ENCODE assay signal across 1 fruit fly cellular context in genomic region chr3L:264378-265151, dm6.
A peak's percentile ranks its signal among the peaks of the same experiment; 100 is the strongest.
TF ChIP-seq lines count a peak whose summit lies in the region.

Tudor-SN (minus strand) TSS chr3L:264380.
mRpL17 (plus strand) TSS chr3L:264779.

TF ChIP-seq in whole organism, embryonic, 481 proteins besides CTCF, POLR2A, EP300 and RAD21 (continued from another document and continues in another):
- peak; percentile 15 for TF ChIP-seq CG10654 (GFP tag; optimal IDR thresholded peaks at IDR 0.05; lab: Kevin White, UChicago)
- peak; percentile 85 for TF ChIP-seq CG9932 (GFP tag; IDR thresholded peaks at IDR 0.05; lab: Robert Waterston, UW)
- no peak for TF ChIP-seq lov (optimal IDR thresholded peaks at IDR 0.05; lab: Kevin White, UChicago)
- no peak for TF ChIP-seq lov (GFP tag; IDR thresholded peaks at IDR 0.05; lab: Robert Waterston, UW)
- TF ChIP-seq hth (optimal IDR thresholded peaks at IDR 0.05; lab: Kevin White, UChicago): no peak
- peak; percentile 89 for TF ChIP-seq CG34224 (GFP tag; IDR thresholded peaks at IDR 0.05; lab: Robert Waterston, UW; ENCODE audit: partially characterized antibody)
- no peak for TF ChIP-seq kah (GFP tag; optimal IDR thresholded peaks at IDR 0.05; lab: Kevin White, UChicago)
- no peak for TF ChIP-seq ken (GFP tag; IDR thresholded peaks at IDR 0.05; lab: Robert Waterston, UW)
- TF ChIP-seq CG3065 (GFP tag; optimal IDR thresholded peaks at IDR 0.05; lab: Kevin White, UChicago): no peak
- no peak for TF ChIP-seq CG18011 (GFP tag; optimal IDR thresholded peaks at IDR 0.05; lab: Kevin White, UChicago)
- TF ChIP-seq bsh (GFP tag; optimal IDR thresholded peaks at IDR 0.05; lab: Kevin White, UChicago): peak in 1 of 2 experiments; percentile 11
- no peak for TF ChIP-seq br (optimal IDR thresholded peaks at IDR 0.05; lab: Kevin White, UChicago)
- no peak for TF ChIP-seq CG17912 (GFP tag; optimal IDR thresholded peaks at IDR 0.05; lab: Kevin White, UChicago)
- TF ChIP-seq bbx (GFP tag; IDR thresholded peaks at IDR 0.05; lab: Robert Waterston, UW; ENCODE audit: partially characterized antibody): peak; percentile 99
- TF ChIP-seq PHDP (tag; optimal IDR thresholded peaks at IDR 0.05; lab: Kevin White, UChicago): no peak
- TF ChIP-seq CG32532 (GFP tag; IDR thresholded peaks at IDR 0.05; lab: Robert Waterston, UW): peak; percentile 40; the same call in 1 of the 2 replicates
- TF ChIP-seq Hr51 (GFP tag; optimal IDR thresholded peaks at IDR 0.05; lab: Kevin White, UChicago): peak in 1 of 2 experiments; percentile 25
- TF ChIP-seq CG12659 (GFP tag; optimal IDR thresholded peaks at IDR 0.05; lab: Kevin White, UChicago): peak; percentile 61
- no peak for TF ChIP-seq pum (GFP tag; optimal IDR thresholded peaks at IDR 0.05; lab: Kevin White, UChicago)
- no peak for TF ChIP-seq gsb (GFP tag; IDR thresholded peaks at IDR 0.05; lab: Robert Waterston, UW)
- TF ChIP-seq sd (tag; optimal IDR thresholded peaks at IDR 0.05; lab: Kevin White, UChicago): peak; percentile 22
- TF ChIP-seq crc (GFP tag; optimal IDR thresholded peaks at IDR 0.05; lab: Kevin White, UChicago): no peak
- peak; percentile 98 for TF ChIP-seq HLH4C (GFP tag; IDR thresholded peaks at IDR 0.05; lab: Robert Waterston, UW; ENCODE audit: partially characterized antibody)
- TF ChIP-seq CG30431 (GFP tag; optimal IDR thresholded peaks at IDR 0.05; lab: Kevin White, UChicago): no peak
- no peak for TF ChIP-seq pnt (GFP tag; optimal IDR thresholded peaks at IDR 0.05; lab: Kevin White, UChicago)
- TF ChIP-seq Meics (GFP tag; optimal IDR thresholded peaks at IDR 0.05; lab: Kevin White, UChicago): peak; percentile 39
- peak; percentile 60 for TF ChIP-seq CoRest (tag; optimal IDR thresholded peaks at IDR 0.05; lab: Kevin White, UChicago)
- peak; percentile 52 for TF ChIP-seq CG13123 (GFP tag; optimal IDR thresholded peaks at IDR 0.05; lab: Kevin White, UChicago)
- TF ChIP-seq CG17186 (GFP tag; optimal IDR thresholded peaks at IDR 0.05; lab: Kevin White, UChicago): peak; percentile 25
- peak; percentile 83 for TF ChIP-seq Ets65A (GFP tag; lab: Kevin White, UChicago)
- TF ChIP-seq CG32772 (GFP tag; IDR thresholded peaks at IDR 0.05; lab: Robert Waterston, UW): no peak
- TF ChIP-seq lola (GFP tag; optimal IDR thresholded peaks at IDR 0.05; lab: Kevin White, UChicago): peak in 1 of 3 experiments; percentile 55
- TF ChIP-seq btn (GFP tag; optimal IDR thresholded peaks at IDR 0.05; lab: Kevin White, UChicago): no peak
- TF ChIP-seq Dip3 (GFP tag; optimal IDR thresholded peaks at IDR 0.05; lab: Kevin White, UChicago): peak; percentile 39
- no peak for TF ChIP-seq ERR (GFP tag; optimal IDR thresholded peaks at IDR 0.05; lab: Kevin White, UChicago)
- no peak for TF ChIP-seq fd102C (GFP tag; optimal IDR thresholded peaks at IDR 0.05; lab: Kevin White, UChicago)
- no peak for TF ChIP-seq dan (GFP tag; IDR thresholded peaks at IDR 0.05; lab: Robert Waterston, UW)
- peak; percentile 54; the same call in 1 of the 4 replicates for TF ChIP-seq Gug (GFP tag; IDR thresholded peaks at IDR 0.05; lab: Robert Waterston, UW)
- no peak for TF ChIP-seq wor (GFP tag; IDR thresholded peaks at IDR 0.05; lab: Robert Waterston, UW)
- TF ChIP-seq CG33557 (GFP tag; optimal IDR thresholded peaks at IDR 0.05; lab: Kevin White, UChicago): peak; percentile 43
- TF ChIP-seq CG2889 (GFP tag; IDR thresholded peaks at IDR 0.05; lab: Robert Waterston, UW): no peak
- TF ChIP-seq cato (GFP tag; optimal IDR thresholded peaks at IDR 0.05; lab: Kevin White, UChicago; ENCODE audit: borderline replicate concordance): peak; percentile 15
- 0 out of 2 replicates have a peak, but pooled peaks have one; percentile 7 for TF ChIP-seq CG6689 (GFP tag; IDR thresholded peaks at IDR 0.05; lab: Robert Waterston, UW)
- TF ChIP-seq tgo (GFP tag; IDR thresholded peaks at IDR 0.05; lab: Robert Waterston, UW): peak; percentile 21; the same call in 1 of the 3 replicates
- no peak for TF ChIP-seq MTF-1 (GFP tag; optimal IDR thresholded peaks at IDR 0.05; lab: Kevin White, UChicago; ENCODE audit: borderline replicate concordance)
- TF ChIP-seq chif (GFP tag; optimal IDR thresholded peaks at IDR 0.05; lab: Kevin White, UChicago): no peak
- TF ChIP-seq CG14965 (GFP tag; optimal IDR thresholded peaks at IDR 0.05; lab: Kevin White, UChicago; ENCODE audit: borderline replicate concordance): no peak
- TF ChIP-seq CG34422 (GFP tag; IDR thresholded peaks at IDR 0.05; lab: Robert Waterston, UW): 0 out of 3 replicates have a peak, but pooled peaks have one; percentile 34
- no peak for TF ChIP-seq tx (GFP tag; optimal IDR thresholded peaks at IDR 0.05; lab: Kevin White, UChicago)
- no peak for TF ChIP-seq eve (GFP tag; optimal IDR thresholded peaks at IDR 0.05; lab: Kevin White, UChicago)
- peak; percentile 52; the same call in 1 of the 2 replicates for TF ChIP-seq CG11085 (GFP tag; IDR thresholded peaks at IDR 0.05; lab: Robert Waterston, UW)
- TF ChIP-seq CG7928 (GFP tag; optimal IDR thresholded peaks at IDR 0.05; lab: Kevin White, UChicago): peak; percentile 17
- TF ChIP-seq bcd (GFP tag; optimal IDR thresholded peaks at IDR 0.05; lab: Kevin White, UChicago): peak; percentile 30
- no peak for TF ChIP-seq Hand (GFP tag; optimal IDR thresholded peaks at IDR 0.05; lab: Kevin White, UChicago)
- peak; percentile 39 for TF ChIP-seq CG10209 (GFP tag; optimal IDR thresholded peaks at IDR 0.05; lab: Kevin White, UChicago)
- TF ChIP-seq Sry-δ (GFP tag; optimal IDR thresholded peaks at IDR 0.05; lab: Kevin White, UChicago): peak; percentile 93
- TF ChIP-seq CG15696 (tag; optimal IDR thresholded peaks at IDR 0.05; lab: Kevin White, UChicago): peak; percentile 40
- TF ChIP-seq CG2678 (tag; optimal IDR thresholded peaks at IDR 0.05; lab: Kevin White, UChicago): peak; percentile 47
- TF ChIP-seq CG12942 (GFP tag; optimal IDR thresholded peaks at IDR 0.05; lab: Kevin White, UChicago): no peak
- no peak for TF ChIP-seq CG4617 (GFP tag; optimal IDR thresholded peaks at IDR 0.05; lab: Kevin White, UChicago; ENCODE audit: borderline replicate concordance)
- no peak for TF ChIP-seq CG17359 (tag; optimal IDR thresholded peaks at IDR 0.05; lab: Kevin White, UChicago)
- peak; percentile 97 for TF ChIP-seq hb (GFP tag; IDR thresholded peaks at IDR 0.05; lab: Robert Waterston, UW; ENCODE audit: partially characterized antibody)
- no peak for TF ChIP-seq CG12219 (GFP tag; optimal IDR thresholded peaks at IDR 0.05; lab: Kevin White, UChicago)
- peak; percentile 60 for TF ChIP-seq zfh2 (GFP tag; optimal IDR thresholded peaks at IDR 0.05; lab: Kevin White, UChicago)
- peak; percentile 37 for TF ChIP-seq Six4 (GFP tag; optimal IDR thresholded peaks at IDR 0.05; lab: Kevin White, UChicago)
- peak; percentile 34 for TF ChIP-seq CG1603 (tag; optimal IDR thresholded peaks at IDR 0.05; lab: Kevin White, UChicago)
- TF ChIP-seq esg (GFP tag; conservative IDR thresholded peaks at IDR 0.05; lab: Robert Waterston, UW): no peak
- peak; percentile 46 for TF ChIP-seq grau (tag; optimal IDR thresholded peaks at IDR 0.05; lab: Kevin White, UChicago)
- TF ChIP-seq Lim3 (GFP tag; IDR thresholded peaks at IDR 0.05; lab: Robert Waterston, UW): no peak
- no peak for TF ChIP-seq pita (GFP tag; optimal IDR thresholded peaks at IDR 0.05; lab: Kevin White, UChicago)
- TF ChIP-seq CG10431 (GFP tag; optimal IDR thresholded peaks at IDR 0.05; lab: Kevin White, UChicago): peak; percentile 54
- peak; percentile 37 for TF ChIP-seq nerfin-1 (tag; optimal IDR thresholded peaks at IDR 0.05; lab: Kevin White, UChicago)
- TF ChIP-seq Bdp1 (GFP tag; optimal IDR thresholded peaks at IDR 0.05; lab: Kevin White, UChicago): no peak
- TF ChIP-seq amos (GFP tag; IDR thresholded peaks at IDR 0.05; lab: Robert Waterston, UW; ENCODE audit: partially characterized antibody): peak; percentile 99
- no peak for TF ChIP-seq CG2199 (GFP tag; IDR thresholded peaks at IDR 0.05; lab: Robert Waterston, UW)
- TF ChIP-seq CG14050 (GFP tag; IDR thresholded peaks at IDR 0.05; lab: Robert Waterston, UW): no peak
- peak; percentile 38 for TF ChIP-seq CG10462 (GFP tag; optimal IDR thresholded peaks at IDR 0.05; lab: Kevin White, UChicago)
- TF ChIP-seq al (GFP tag; IDR thresholded peaks at IDR 0.05; lab: Robert Waterston, UW): peak; percentile 19; the same call in 1 of the 2 replicates
- peak; percentile 55 for TF ChIP-seq Sry-β (GFP tag; optimal IDR thresholded peaks at IDR 0.05; lab: Kevin White, UChicago)
- TF ChIP-seq Nf-YA (GFP tag; IDR thresholded peaks at IDR 0.05; lab: Robert Waterston, UW): no peak
- peak; percentile 58 for TF ChIP-seq Deaf1 (tag; optimal IDR thresholded peaks at IDR 0.05; lab: Kevin White, UChicago)
- TF ChIP-seq CG8924 (tag; optimal IDR thresholded peaks at IDR 0.05; lab: Kevin White, UChicago): peak; percentile 30
- no peak for TF ChIP-seq GATAe (GFP tag; conservative IDR thresholded peaks at IDR 0.05; lab: Robert Waterston, UW)
- TF ChIP-seq Hsf (GFP tag; optimal IDR thresholded peaks at IDR 0.05; lab: Kevin White, UChicago): peak; percentile 16
- peak; percentile 95 for TF ChIP-seq ato (GFP tag; IDR thresholded peaks at IDR 0.05; lab: Robert Waterston, UW; ENCODE audit: partially characterized antibody)
- TF ChIP-seq unc-4 (GFP tag; IDR thresholded peaks at IDR 0.05; lab: Robert Waterston, UW; ENCODE audit: partially characterized antibody): peak; percentile 86
- no peak for TF ChIP-seq CG8359 (GFP tag; optimal IDR thresholded peaks at IDR 0.05; lab: Kevin White, UChicago; ENCODE audit: borderline replicate concordance)
- no peak for TF ChIP-seq jigr1 (GFP tag; IDR thresholded peaks at IDR 0.05; lab: Robert Waterston, UW)
- TF ChIP-seq Bgb (GFP tag; IDR thresholded peaks at IDR 0.05; lab: Robert Waterston, UW; ENCODE audit: partially characterized antibody): peak; percentile 98
- TF ChIP-seq CG4707 (GFP tag; optimal IDR thresholded peaks at IDR 0.05; lab: Kevin White, UChicago): no peak
- peak; percentile 81 for TF ChIP-seq CG30020 (tag; optimal IDR thresholded peaks at IDR 0.05; lab: Kevin White, UChicago)
- TF ChIP-seq CG16863 (GFP tag; optimal IDR thresholded peaks at IDR 0.05; lab: Kevin White, UChicago): peak; percentile 5
- TF ChIP-seq CG18619 (GFP tag; optimal IDR thresholded peaks at IDR 0.05; lab: Kevin White, UChicago): peak; percentile 23
- peak; percentile 7 for TF ChIP-seq CG9797 (GFP tag; optimal IDR thresholded peaks at IDR 0.05; lab: Kevin White, UChicago)
- no peak; the same call in 1 of the 2 replicates for TF ChIP-seq H2.0 (GFP tag; IDR thresholded peaks at IDR 0.05; lab: Robert Waterston, UW)
- peak; percentile 64 for TF ChIP-seq CG11504 (tag; optimal IDR thresholded peaks at IDR 0.05; lab: Kevin White, UChicago)
- peak; percentile 97 for TF ChIP-seq CG9437 (GFP tag; optimal IDR thresholded peaks at IDR 0.05; lab: Kevin White, UChicago)
- peak; percentile 37 for TF ChIP-seq CG9817 (tag; optimal IDR thresholded peaks at IDR 0.05; lab: Kevin White, UChicago)
- peak; percentile 69 for TF ChIP-seq CG30403 (GFP tag; optimal IDR thresholded peaks at IDR 0.05; lab: Kevin White, UChicago)
- peak; percentile 42 for TF ChIP-seq Ets97D (GFP tag; optimal IDR thresholded peaks at IDR 0.05; lab: Kevin White, UChicago)
- TF ChIP-seq sc (optimal IDR thresholded peaks at IDR 0.05; lab: Kevin White, UChicago): no peak
- TF ChIP-seq sc (GFP tag; optimal IDR thresholded peaks at IDR 0.05; lab: Kevin White, UChicago): peak; percentile 15
- TF ChIP-seq Dad (GFP tag; optimal IDR thresholded peaks at IDR 0.05; lab: Kevin White, UChicago): no peak
- peak; percentile 60 for TF ChIP-seq sqz (GFP tag; optimal IDR thresholded peaks at IDR 0.05; lab: Kevin White, UChicago)
- peak; percentile 8 for TF ChIP-seq Ssrp (tag; optimal IDR thresholded peaks at IDR 0.05; lab: Kevin White, UChicago)
- TF ChIP-seq CG17829 (tag; optimal IDR thresholded peaks at IDR 0.05; lab: Kevin White, UChicago): peak; percentile 39
- peak; percentile 29 for TF ChIP-seq Lhr (GFP tag; optimal IDR thresholded peaks at IDR 0.05; lab: Kevin White, UChicago)
- no peak for TF ChIP-seq Antp (GFP tag; optimal IDR thresholded peaks at IDR 0.05; lab: Kevin White, UChicago)
- TF ChIP-seq tin (GFP tag; optimal IDR thresholded peaks at IDR 0.05; lab: Kevin White, UChicago): peak; percentile 30
- TF ChIP-seq CG2712 (tag; optimal IDR thresholded peaks at IDR 0.05; lab: Kevin White, UChicago): peak; percentile 69
- TF ChIP-seq Chrac-16 (GFP tag; optimal IDR thresholded peaks at IDR 0.05; lab: Kevin White, UChicago): peak; percentile 40
- no peak for TF ChIP-seq CG11093 (GFP tag; IDR thresholded peaks at IDR 0.05; lab: Robert Waterston, UW)
- no peak for TF ChIP-seq CG6175 (GFP tag; IDR thresholded peaks at IDR 0.05; lab: Robert Waterston, UW)
- TF ChIP-seq vvl (GFP tag; IDR thresholded peaks at IDR 0.05; lab: Robert Waterston, UW): peak; percentile 21
- peak; percentile 44 for TF ChIP-seq CG18599 (GFP tag; optimal IDR thresholded peaks at IDR 0.05; lab: Kevin White, UChicago)
- peak; percentile 79 for TF ChIP-seq sens (GFP tag; lab: Kevin White, UChicago)
- TF ChIP-seq Rfx (GFP tag; IDR thresholded peaks at IDR 0.05; lab: Robert Waterston, UW): peak; percentile 66
- peak; percentile 69 for TF ChIP-seq slbo (GFP tag; IDR thresholded peaks at IDR 0.05; lab: Robert Waterston, UW)
- TF ChIP-seq phol (tag; optimal IDR thresholded peaks at IDR 0.05; lab: Kevin White, UChicago): peak; percentile 67
- TF ChIP-seq tna (GFP tag; IDR thresholded peaks at IDR 0.05; lab: Robert Waterston, UW; ENCODE audit: partially characterized antibody): peak; percentile 95
- no peak for TF ChIP-seq insv (GFP tag; optimal IDR thresholded peaks at IDR 0.05; lab: Kevin White, UChicago)
- no peak for TF ChIP-seq CG10366 (GFP tag; IDR thresholded peaks at IDR 0.05; lab: Robert Waterston, UW)
- peak; percentile 6 for TF ChIP-seq NC2β (GFP tag; optimal IDR thresholded peaks at IDR 0.05; lab: Kevin White, UChicago)
- no peak for TF ChIP-seq CG11247 (GFP tag; IDR thresholded peaks at IDR 0.05; lab: Robert Waterston, UW)
- TF ChIP-seq CG3407 (GFP tag; optimal IDR thresholded peaks at IDR 0.05; lab: Kevin White, UChicago): no peak
- TF ChIP-seq CG14441 (GFP tag; IDR thresholded peaks at IDR 0.05; lab: Robert Waterston, UW): no peak
- peak; percentile 27 for TF ChIP-seq dmrt99B (tag; optimal IDR thresholded peaks at IDR 0.05; lab: Kevin White, UChicago)
- no peak for TF ChIP-seq CG6813 (GFP tag; optimal IDR thresholded peaks at IDR 0.05; lab: Kevin White, UChicago)
- 0 out of 2 replicates have a peak, but pooled peaks have one; percentile 42 for TF ChIP-seq Atf6 (GFP tag; IDR thresholded peaks at IDR 0.05; lab: Robert Waterston, UW)
- peak; percentile 95 for TF ChIP-seq CG7963 (GFP tag; IDR thresholded peaks at IDR 0.05; lab: Robert Waterston, UW; ENCODE audit: partially characterized antibody)
